Worm (Caenorhabditis elegans): Measurements from ENCODE around the gene sec-31.
A peak's percentile ranks its signal among the peaks of the same experiment; 100 is the strongest.

Gene sec-31

DNA sequence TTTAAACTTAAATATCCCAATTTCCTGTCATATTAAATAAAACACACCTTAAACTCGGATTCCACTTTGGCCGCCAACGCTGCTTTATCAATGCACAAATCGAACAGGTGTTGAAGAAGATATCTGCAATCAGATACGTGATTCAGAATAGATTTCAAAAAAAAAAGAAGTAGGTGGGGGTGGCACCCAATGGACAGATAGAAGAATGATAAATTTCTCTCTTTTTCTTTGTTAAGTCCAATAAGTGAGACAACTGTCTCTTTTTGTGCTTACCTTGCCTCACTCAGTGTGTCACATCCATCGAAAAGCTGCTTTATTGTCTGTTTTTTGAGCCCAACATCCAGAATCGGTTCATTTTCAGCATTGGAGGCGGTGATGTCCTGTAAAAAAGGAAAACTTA, 20.8 kb downstream of the sec-31 start:
- TF ChIP-seq aha-1 (tag) (peak; percentile 67), lsy-2 (tag; optimal IDR thresholded peaks at IDR 0.05) (no peak), nhr-11 (tag; optimal IDR thresholded peaks at IDR 0.05) (peak; percentile 61), ZK337.2 (GFP tag; IDR thresholded peaks at IDR 0.05) (peak; percentile 60; the same call in 1 of the 2 replicates)

DNA sequence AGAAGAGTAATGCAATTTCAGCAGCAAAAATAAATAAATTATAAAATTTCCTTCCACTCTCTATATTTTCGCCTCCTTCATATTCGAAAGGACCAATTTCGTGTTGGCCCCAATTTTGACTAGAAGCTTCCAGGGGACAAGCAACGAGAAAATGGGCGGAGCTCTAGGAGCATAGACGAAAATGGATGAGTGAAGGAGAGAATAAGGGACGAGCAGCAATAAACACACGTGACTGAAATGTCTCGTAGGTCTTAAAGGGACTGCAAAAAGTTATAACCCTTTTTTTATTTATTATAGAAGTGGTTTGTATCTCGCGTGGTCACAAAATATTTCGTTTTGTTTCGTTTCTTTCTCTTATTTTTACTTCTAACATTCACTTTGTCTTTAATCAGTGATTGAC, 21.8 kb downstream of the sec-31 start:
- TF ChIP-seq saeg-2 (GFP tag; IDR thresholded peaks at IDR 0.05) (no peak), ama-1 (optimal IDR thresholded peaks at IDR 0.05) (no peak), nhr-42 (GFP tag; IDR thresholded peaks at IDR 0.05) (no peak), nhr-11 (tag; optimal IDR thresholded peaks at IDR 0.05) (no peak), rbr-2 (tag; optimal IDR thresholded peaks at IDR 0.05) (peak; percentile 20), lsy-2 (tag; optimal IDR thresholded peaks at IDR 0.05) (peak in 1 of 2 experiments; percentile 58), set-16 (GFP tag; IDR thresholded peaks at IDR 0.05) (no peak), zip-2 (tag; optimal IDR thresholded peaks at IDR 0.05) (no peak), hlh-30 (tag; optimal IDR thresholded peaks at IDR 0.05; ENCODE audit: insufficient read depth) (peak; percentile 72), ctbp-1 (GFP tag; IDR thresholded peaks at IDR 0.05) (0 out of 2 replicates have a peak, but pooled peaks have one; percentile 33), mep-1 (tag; optimal IDR thresholded peaks at IDR 0.05) (peak; percentile 45), dpl-1 (GFP tag; optimal IDR thresholded peaks at IDR 0.05) (no peak), hmg-1.1 (GFP tag; IDR thresholded peaks at IDR 0.05) (0 out of 2 replicates have a peak, but pooled peaks have one; percentile 24), sdz-12 (GFP tag; optimal IDR thresholded peaks at IDR 0.05) (no peak), unc-130 (GFP tag; optimal IDR thresholded peaks at IDR 0.05) (no peak), mdl-1 (tag; optimal IDR thresholded peaks at IDR 0.05) (peak in 1 of 2 experiments; percentile 49), ceh-20 (GFP tag; IDR thresholded peaks at IDR 0.05) (peak; percentile 67), tag-97 (GFP tag; IDR thresholded peaks at IDR 0.05) (no peak), nhr-77 (tag; optimal IDR thresholded peaks at IDR 0.05) (no peak)

DNA sequence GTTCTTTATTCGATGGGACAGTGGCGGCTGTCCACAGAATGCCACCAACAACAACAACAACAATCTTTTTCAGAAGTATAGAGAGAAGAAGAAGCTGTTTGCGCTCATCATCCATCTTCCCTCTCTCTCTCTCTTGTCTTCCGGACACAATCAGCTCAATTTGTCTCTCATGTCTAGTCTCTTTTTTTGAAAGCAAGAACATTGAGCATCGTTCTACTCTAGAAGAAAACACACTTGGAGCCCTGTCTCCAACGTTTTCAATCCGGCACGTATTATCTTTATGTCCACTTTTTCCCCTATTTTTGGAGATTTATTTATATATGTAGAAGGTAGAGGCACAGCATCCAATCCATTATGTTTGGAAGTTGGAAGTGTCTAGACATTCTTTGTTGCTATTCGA, 22.8 kb downstream of the sec-31 start:
- TF ChIP-seq hif-1 (tag; optimal IDR thresholded peaks at IDR 0.05) (peak in 1 of 2 experiments; percentile 51), lsy-2 (tag; optimal IDR thresholded peaks at IDR 0.05) (peak in 1 of 2 experiments; percentile 27), daf-16 (GFP tag; optimal IDR thresholded peaks at IDR 0.05) (peak in 1 of 2 experiments; percentile 31), daf-16 (tag; optimal IDR thresholded peaks at IDR 0.05) (no peak), gei-8 (GFP tag; optimal IDR thresholded peaks at IDR 0.05) (no peak), hmg-1.1 (GFP tag; IDR thresholded peaks at IDR 0.05) (0 out of 2 replicates have a peak, but pooled peaks have one; percentile 25)

DNA sequence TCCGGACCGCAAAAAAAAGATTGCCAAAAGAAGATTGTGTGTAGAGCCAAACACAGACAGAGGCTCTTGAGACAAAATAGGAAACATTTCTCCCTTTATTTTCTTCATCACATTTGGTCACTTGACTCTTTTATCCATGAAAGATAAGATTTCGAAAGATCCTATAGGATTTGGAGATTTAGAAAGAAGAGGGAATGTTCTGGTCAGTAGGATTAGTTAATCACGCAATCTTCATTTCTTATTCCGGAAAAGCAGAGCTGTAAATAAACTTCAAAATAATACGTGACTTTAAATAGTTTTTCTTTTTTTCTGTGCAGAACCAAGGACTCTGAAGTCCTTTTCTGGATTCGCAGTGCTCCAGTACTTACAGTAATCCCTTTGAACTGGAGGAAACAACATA, 24.3 kb downstream of the sec-31 start:
- TF ChIP-seq hlh-30 (tag; optimal IDR thresholded peaks at IDR 0.05; ENCODE audit: insufficient read depth) (peak; percentile 17), dmd-8 (GFP tag; IDR thresholded peaks at IDR 0.05) (no peak), lim-7 (GFP tag; IDR thresholded peaks at IDR 0.05) (no peak)

DNA sequence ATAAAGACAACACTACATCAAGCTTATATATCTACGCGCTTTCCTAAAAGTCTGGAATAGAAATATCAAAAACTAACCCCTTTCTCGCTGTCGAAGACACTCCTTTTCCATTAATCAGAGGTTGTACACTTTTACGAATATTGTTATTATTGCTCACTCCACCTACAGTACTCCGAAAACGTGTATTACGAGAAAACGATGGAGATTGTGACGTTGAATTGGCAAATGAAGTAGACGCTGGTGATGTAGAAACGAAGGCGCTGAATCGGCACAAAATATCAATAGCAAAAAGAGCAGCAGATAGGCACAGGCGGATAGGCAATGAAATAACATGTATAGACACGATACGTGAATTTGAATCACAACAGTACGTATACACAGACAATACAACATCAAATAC, 27.3 kb downstream of the sec-31 start:
- TF ChIP-seq ceh-28 (tag; optimal IDR thresholded peaks at IDR 0.05) (no peak), nhr-76 (tag; optimal IDR thresholded peaks at IDR 0.05) (no peak), vab-7 (GFP tag; IDR thresholded peaks at IDR 0.05) (no peak), unc-39 (tag; optimal IDR thresholded peaks at IDR 0.05) (no peak), ctbp-1 (GFP tag; IDR thresholded peaks at IDR 0.05) (no peak), snpc-1.2 (GFP tag; IDR thresholded peaks at IDR 0.05) (no peak), nhr-77 (tag; optimal IDR thresholded peaks at IDR 0.05) (no peak), egl-43 (GFP tag; IDR thresholded peaks at IDR 0.05) (no peak), daf-19 (GFP tag; conservative IDR thresholded peaks at IDR 0.05) (no peak), zip-2 (tag; optimal IDR thresholded peaks at IDR 0.05) (no peak), ceh-82 (tag; optimal IDR thresholded peaks at IDR 0.05) (no peak), hlh-30 (tag; optimal IDR thresholded peaks at IDR 0.05; ENCODE audit: insufficient read depth) (no peak), lin-39 (tag; optimal IDR thresholded peaks at IDR 0.05) (no peak), jun-1 (tag; optimal IDR thresholded peaks at IDR 0.05) (no peak), tra-1 (GFP tag; IDR thresholded peaks at IDR 0.05) (no peak), ceh-44 (GFP tag; IDR thresholded peaks at IDR 0.05) (no peak), ZK337.2 (GFP tag; IDR thresholded peaks at IDR 0.05) (no peak), mes-2 (tag; optimal IDR thresholded peaks at IDR 0.05; ENCODE audit: poor library complexity, severe bottlenecking) (no peak)
